Fruit fly (Drosophila melanogaster): Measurements from ENCODE around the gene CG4229.
A peak's percentile ranks its signal among the peaks of the same experiment; 100 is the strongest.

Gene CG4229

DNA sequence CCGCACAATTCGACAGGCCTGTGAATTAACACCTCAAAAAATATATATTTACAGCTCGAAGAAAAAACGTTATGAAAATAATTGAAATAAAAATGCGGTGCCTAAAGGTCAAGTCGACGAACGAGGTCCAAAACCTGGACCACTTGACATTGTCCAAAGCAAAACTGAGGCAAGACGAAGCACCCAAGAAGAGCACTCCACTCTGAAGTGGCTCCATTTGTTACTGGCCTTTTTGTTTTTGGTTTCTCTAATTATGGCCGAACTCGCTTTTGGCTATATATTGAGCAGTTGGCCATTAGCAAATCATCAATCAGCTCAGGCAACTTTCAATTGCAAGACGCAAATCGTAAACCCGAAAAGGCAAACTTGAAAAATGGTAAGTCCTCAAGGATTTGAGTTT is at the start of gene CG4229:
TSS of gene CG4229 (plus strand) at position 301 of the 400 bp plus-strand sequence.
- no peak for TF ChIP-seq CG31627 (GFP tag; optimal IDR thresholded peaks at IDR 0.05)
- no peak for TF ChIP-seq esn (GFP tag; optimal IDR thresholded peaks at IDR 0.05)
- TF ChIP-seq OdsH (GFP tag; optimal IDR thresholded peaks at IDR 0.05), result no peak
- no peak for TF ChIP-seq Sox14 (GFP tag; optimal IDR thresholded peaks at IDR 0.05)
- no peak for TF ChIP-seq fd59A (GFP tag; optimal IDR thresholded peaks at IDR 0.05)
- TF ChIP-seq CG6854 (GFP tag; optimal IDR thresholded peaks at IDR 0.05), result no peak
- no peak for TF ChIP-seq Met (GFP tag; optimal IDR thresholded peaks at IDR 0.05)
- TF ChIP-seq fkh (GFP tag; optimal IDR thresholded peaks at IDR 0.05), result no peak
- no peak for TF ChIP-seq CG8632 (GFP tag; optimal IDR thresholded peaks at IDR 0.05)
- no peak for TF ChIP-seq spab (GFP tag; optimal IDR thresholded peaks at IDR 0.05)
- TF ChIP-seq Blimp-1 (GFP tag; optimal IDR thresholded peaks at IDR 0.05), result no peak
- TF ChIP-seq CG6163 (GFP tag; IDR thresholded peaks at IDR 0.05), result no peak
- TF ChIP-seq topi (GFP tag; optimal IDR thresholded peaks at IDR 0.05), result no peak
- no peak for TF ChIP-seq Sox15 (GFP tag; optimal IDR thresholded peaks at IDR 0.05)
- TF ChIP-seq achi (GFP tag; optimal IDR thresholded peaks at IDR 0.05), result no peak
- TF ChIP-seq CG8319 (GFP tag; optimal IDR thresholded peaks at IDR 0.05), result no peak
- TF ChIP-seq CG8119 (GFP tag; IDR thresholded peaks at IDR 0.05), result no peak
- no peak for TF ChIP-seq dac (GFP tag; optimal IDR thresholded peaks at IDR 0.05)
- TF ChIP-seq Gug (GFP tag; IDR thresholded peaks at IDR 0.05), result no peak

DNA sequence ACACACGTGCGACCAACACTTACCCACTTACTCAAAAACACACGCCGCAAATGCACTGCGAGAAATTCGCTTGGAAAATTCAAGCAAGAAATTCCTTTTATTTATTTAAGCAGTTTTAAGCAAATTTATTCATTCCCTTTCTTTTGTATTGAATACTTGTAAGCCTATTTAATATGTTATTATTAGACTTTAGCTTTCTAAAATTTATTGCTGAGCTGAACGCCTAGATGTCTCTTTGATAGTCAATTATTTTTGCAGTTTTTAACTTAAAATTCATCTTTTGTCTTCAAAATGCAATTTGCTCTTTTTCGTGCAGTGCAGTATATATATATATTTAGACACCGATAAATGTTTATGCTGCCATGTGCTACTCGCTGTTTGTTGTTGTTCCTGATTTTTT is 22.7 kb upstream of the CG4229 start:
- TF ChIP-seq lz (GFP tag; optimal IDR thresholded peaks at IDR 0.05) (peak; percentile 11), cyc (GFP tag; optimal IDR thresholded peaks at IDR 0.05) (peak; percentile 36), spab (GFP tag; optimal IDR thresholded peaks at IDR 0.05) (no peak), pdm3 (GFP tag; optimal IDR thresholded peaks at IDR 0.05) (peak; percentile 17), Ets96B (tag; optimal IDR thresholded peaks at IDR 0.05) (no peak), Eip78C (GFP tag) (peak; percentile 72), dsx (GFP tag; optimal IDR thresholded peaks at IDR 0.05; ENCODE audit: poor library complexity, severe bottlenecking) (no peak), CG32006 (GFP tag; optimal IDR thresholded peaks at IDR 0.05) (peak; percentile 54), fkh (GFP tag; optimal IDR thresholded peaks at IDR 0.05) (peak; percentile 73), OdsH (GFP tag; optimal IDR thresholded peaks at IDR 0.05) (peak; percentile 35), Ets21C (GFP tag; optimal IDR thresholded peaks at IDR 0.05) (no peak), CG31627 (GFP tag; optimal IDR thresholded peaks at IDR 0.05) (no peak), salr (GFP tag; optimal IDR thresholded peaks at IDR 0.05) (no peak), Sox14 (GFP tag; optimal IDR thresholded peaks at IDR 0.05) (peak; percentile 7), CG3919 (GFP tag; optimal IDR thresholded peaks at IDR 0.05) (peak; percentile 30), achi (GFP tag; optimal IDR thresholded peaks at IDR 0.05) (peak; percentile 4), fd59A (GFP tag; optimal IDR thresholded peaks at IDR 0.05) (no peak), Eip93F (GFP tag; optimal IDR thresholded peaks at IDR 0.05) (no peak), Lpt (GFP tag; optimal IDR thresholded peaks at IDR 0.05) (no peak), CG11294 (GFP tag; IDR thresholded peaks at IDR 0.05) (no peak), CG10669 (GFP tag; optimal IDR thresholded peaks at IDR 0.05) (no peak), Hr4 (GFP tag; optimal IDR thresholded peaks at IDR 0.05) (peak; percentile 44), dac (GFP tag; optimal IDR thresholded peaks at IDR 0.05) (no peak), Blimp-1 (GFP tag; optimal IDR thresholded peaks at IDR 0.05) (no peak), Hr38 (GFP tag; optimal IDR thresholded peaks at IDR 0.05) (no peak), CG11762 (GFP tag; optimal IDR thresholded peaks at IDR 0.05; ENCODE audit: insufficient read depth) (no peak), CG7368 (GFP tag; optimal IDR thresholded peaks at IDR 0.05) (no peak), CG15336 (GFP tag; IDR thresholded peaks at IDR 0.05) (no peak; the same call in 1 of the 2 replicates), CG10631 (GFP tag; optimal IDR thresholded peaks at IDR 0.05) (peak; percentile 14), svp (GFP tag) (peak; percentile 65), CG6792 (GFP tag; optimal IDR thresholded peaks at IDR 0.05) (no peak), CG9139 (GFP tag; optimal IDR thresholded peaks at IDR 0.05) (no peak), ss (GFP tag; optimal IDR thresholded peaks at IDR 0.05) (no peak), CG6808 (GFP tag; optimal IDR thresholded peaks at IDR 0.05) (no peak), Hr39 (GFP tag; optimal IDR thresholded peaks at IDR 0.05) (peak; percentile 6), Eip75B (GFP tag; optimal IDR thresholded peaks at IDR 0.05) (no peak), Smox (GFP tag; optimal IDR thresholded peaks at IDR 0.05) (peak; percentile 10), CG8632 (GFP tag; optimal IDR thresholded peaks at IDR 0.05) (no peak), CG4318 (GFP tag; optimal IDR thresholded peaks at IDR 0.05) (peak; percentile 17)
